Fruit fly (Drosophila melanogaster) whole organism, embryonic: Measurements from ENCODE around the gene park.

Experiments
- Bteb2 ChIP-seq: fragments of 200-800 bp; sonication (Bioruptor generic); optimal IDR thresholded peaks from 2 replicates; lab custom pipeline; 2016; ENCODE audit warnings: missing biosample characterization, missing genetic modification characterization
- CG10267 ChIP-seq: fragments of 200-800 bp; sonication (Bioruptor generic); optimal IDR thresholded peaks from 2 replicates; lab custom pipeline; 2018; ENCODE audit warnings: missing biosample characterization, mild to moderate bottlenecking, missing genetic modification characterization, moderate library complexity
- CG10543 ChIP-seq: fragments of 200-800 bp; sonication (Bioruptor generic); optimal IDR thresholded peaks from 3 replicates; lab custom pipeline; 2017; ENCODE audit warnings: missing biosample characterization, mild to moderate bottlenecking, missing genetic modification characterization, moderate library complexity
- CG11504 ChIP-seq: fragments of 200-800 bp; sonication (Bioruptor generic); optimal IDR thresholded peaks from 3 replicates; lab custom pipeline; 2019; ENCODE audit warnings: missing biosample characterization, mild to moderate bottlenecking, missing genetic modification characterization, moderate library complexity
- CG11560 ChIP-seq: fragments of 200-800 bp; sonication (Bioruptor generic); IDR thresholded peaks from 3 replicates; pipeline ENCODE4 v1.3.6; 2022; ENCODE audit warnings: missing biosample characterization, missing genetic modification characterization
- CG12236 ChIP-seq: fragments of 200-800 bp; sonication (Bioruptor generic); optimal IDR thresholded peaks from 2 replicates; lab custom pipeline; 2016; ENCODE audit warnings: missing biosample characterization, missing genetic modification characterization
- CG12769 ChIP-seq: fragments of 200-800 bp; sonication (Bioruptor generic); optimal IDR thresholded peaks from 2 replicates; lab custom pipeline; 2019; ENCODE audit warnings: missing biosample characterization, mild to moderate bottlenecking, missing genetic modification characterization, moderate library complexity
- CG13123 ChIP-seq: fragments of 200-800 bp; sonication (Bioruptor generic); optimal IDR thresholded peaks from 2 replicates; lab custom pipeline; 2016; ENCODE audit warnings: missing biosample characterization, missing genetic modification characterization
- CG14710 ChIP-seq: fragments of 200-800 bp; sonication (Bioruptor generic); optimal IDR thresholded peaks from 3 replicates; lab custom pipeline; 2019; ENCODE audit warnings: missing biosample characterization, mild to moderate bottlenecking, missing genetic modification characterization, moderate library complexity
- CG1647 ChIP-seq: fragments of 200-800 bp; sonication (Bioruptor generic); optimal IDR thresholded peaks from 3 replicates; lab custom pipeline; 2016; ENCODE audit warnings: missing biosample characterization, missing genetic modification characterization
- CG17829 ChIP-seq: fragments of 200-800 bp; optimal IDR thresholded peaks from 2 replicates; lab custom pipeline; 2019; ENCODE audit warnings: missing biosample characterization, mild to moderate bottlenecking, missing genetic modification characterization, moderate library complexity
- CG2129 ChIP-seq: fragments of 200-800 bp; sonication (Bioruptor generic); IDR thresholded peaks from 2 replicates; pipeline ENCODE4 v1.3.6; 2022; ENCODE audit warnings: missing biosample characterization, missing genetic modification characterization; ENCODE audit not compliant: partially characterized antibody
- CG30020 ChIP-seq: fragments of 200-800 bp; optimal IDR thresholded peaks from 2 replicates; lab custom pipeline; 2019; ENCODE audit warnings: missing biosample characterization, mild to moderate bottlenecking, missing genetic modification characterization, moderate library complexity
- CG3407 ChIP-seq: fragments of 200-800 bp; sonication (Bioruptor generic); optimal IDR thresholded peaks from 2 replicates; lab custom pipeline; 2018; ENCODE audit warnings: missing biosample characterization, mild to moderate bottlenecking, missing genetic modification characterization
- CG3838 ChIP-seq: fragments of 200-800 bp; sonication (Bioruptor generic); optimal IDR thresholded peaks from 3 replicates; lab custom pipeline; 2016; ENCODE audit warnings: missing biosample characterization, missing genetic modification characterization
- CG42726 ChIP-seq: fragments of 200-800 bp; sonication (Bioruptor generic); IDR thresholded peaks from 2 replicates; pipeline ENCODE4 v1.3.6; 2022; ENCODE audit warnings: missing biosample characterization, missing genetic modification characterization; ENCODE audit not compliant: partially characterized antibody
- CG4328 ChIP-seq: fragments of 200-800 bp; sonication (Bioruptor generic); optimal IDR thresholded peaks from 3 replicates; lab custom pipeline; 2017; ENCODE audit warnings: missing biosample characterization, missing genetic modification reagents, missing genetic modification characterization
- CG6683 ChIP-seq: fragments of 200-800 bp; sonication (Bioruptor generic); optimal IDR thresholded peaks from 2 replicates; lab custom pipeline; 2017; ENCODE audit warnings: missing biosample characterization, mild to moderate bottlenecking, missing genetic modification characterization, missing genetic modification reagents
- CG6791 ChIP-seq: fragments of 200-800 bp; sonication (Bioruptor generic); IDR thresholded peaks from 3 replicates; pipeline ENCODE4 v1.3.6; 2022; ENCODE audit warnings: missing biosample characterization, missing genetic modification characterization; ENCODE audit not compliant: partially characterized antibody
- CG6813 ChIP-seq: fragments of 200-800 bp; sonication (Bioruptor generic); optimal IDR thresholded peaks from 2 replicates; lab custom pipeline; 2017; ENCODE audit warnings: missing biosample characterization, missing genetic modification characterization, mild to moderate bottlenecking, moderate library complexity, missing genetic modification reagents
- CG7745 ChIP-seq: fragments of 200-800 bp; sonication (Bioruptor generic); optimal IDR thresholded peaks from 2 replicates; lab custom pipeline; 2018; ENCODE audit warnings: missing biosample characterization, mild to moderate bottlenecking, missing genetic modification characterization, moderate library complexity
- Camta ChIP-seq: fragments of 200-800 bp; sonication (Bioruptor generic); optimal IDR thresholded peaks from 2 replicates; lab custom pipeline; 2016; ENCODE audit warnings: missing biosample characterization, missing genetic modification characterization
- Eip74EF ChIP-seq, 2 experiments: fragments of 200-800 bp in 1 of 2; fragments of >200 bp in 1 of 2; sonication (Bioruptor generic) in 1 of 2; optimal IDR thresholded peaks; 2 replicates each; lab custom pipeline; 2017 to 2019; ENCODE audit warnings: missing biosample characterization in 2 of 2, missing genetic modification characterization in 2 of 2, mild to moderate bottlenecking in 1 of 2, moderate library complexity in 1 of 2
- HLH54F ChIP-seq: fragments of 200-800 bp; sonication (Bioruptor generic); optimal IDR thresholded peaks from 3 replicates; lab custom pipeline; 2016; ENCODE audit warnings: missing biosample characterization, missing genetic modification characterization
- HmgD ChIP-seq: fragments of 200-800 bp; sonication (Bioruptor generic); optimal IDR thresholded peaks from 3 replicates; lab custom pipeline; 2016; ENCODE audit warnings: missing biosample characterization, missing genetic modification characterization
- Lim3 ChIP-seq: fragments of 200-800 bp; sonication (Bioruptor generic); IDR thresholded peaks from 2 replicates; pipeline ENCODE4 v1.3.6; 2022; ENCODE audit warnings: missing biosample characterization, missing genetic modification characterization
- Lpt ChIP-seq: fragments of >200 bp; optimal IDR thresholded peaks from 2 replicates; lab custom pipeline; 2018; ENCODE audit warnings: missing biosample characterization, missing genetic modification characterization
- Myb ChIP-seq: fragments of 200-800 bp; sonication (Bioruptor generic); optimal IDR thresholded peaks from 2 replicates; lab custom pipeline; 2016; ENCODE audit warnings: missing biosample characterization, missing genetic modification characterization
- Spps ChIP-seq: fragments of 200-800 bp; sonication (Bioruptor generic); optimal IDR thresholded peaks from 2 replicates; lab custom pipeline; 2018; ENCODE audit warnings: missing biosample characterization, mild to moderate bottlenecking, missing genetic modification characterization
- Sry-β ChIP-seq: fragments of 200-800 bp; sonication (Bioruptor generic); optimal IDR thresholded peaks from 2 replicates; lab custom pipeline; 2018; ENCODE audit warnings: missing biosample characterization, mild to moderate bottlenecking, missing genetic modification characterization, moderate library complexity
- bab2 ChIP-seq: fragments of 200-800 bp; sonication (Bioruptor generic); optimal IDR thresholded peaks from 2 replicates; lab custom pipeline; 2016; ENCODE audit warnings: missing biosample characterization, missing genetic modification characterization
- gt ChIP-seq: fragments of 200-800 bp; sonication (Bioruptor generic); IDR thresholded peaks from 2 replicates; pipeline ENCODE4 v1.3.6; 2022; ENCODE audit warnings: missing biosample characterization, missing genetic modification characterization
- ind ChIP-seq: fragments of 200-800 bp; sonication (Bioruptor generic); optimal IDR thresholded peaks from 3 replicates; lab custom pipeline; 2016; ENCODE audit warnings: missing biosample characterization, missing genetic modification characterization
- inv ChIP-seq: fragments of 200-800 bp; sonication (Bioruptor generic); IDR thresholded peaks from 2 replicates; pipeline ENCODE4 v1.3.6; 2022; ENCODE audit warnings: missing biosample characterization, missing genetic modification characterization; ENCODE audit not compliant: partially characterized antibody
- lilli ChIP-seq: fragments of 200-800 bp; sonication (Bioruptor generic); optimal IDR thresholded peaks from 3 replicates; lab custom pipeline; 2016; ENCODE audit warnings: missing biosample characterization, missing genetic modification characterization
- maf-S ChIP-seq: fragments of 200-800 bp; sonication (Bioruptor generic); optimal IDR thresholded peaks from 2 replicates; lab custom pipeline; 2016; ENCODE audit warnings: missing biosample characterization, missing genetic modification characterization
- mirr ChIP-seq: fragments of 200-800 bp; sonication (Bioruptor generic); optimal IDR thresholded peaks from 3 replicates; lab custom pipeline; 2018; ENCODE audit warnings: missing biosample characterization, mild to moderate bottlenecking, missing genetic modification characterization
- oc ChIP-seq: fragments of 200-800 bp; sonication (Bioruptor generic); optimal IDR thresholded peaks from 2 replicates; lab custom pipeline; 2018; ENCODE audit warnings: missing biosample characterization, mild to moderate bottlenecking, missing genetic modification characterization, moderate library complexity
- org-1 ChIP-seq: fragments of 200-800 bp; sonication (Bioruptor generic); optimal IDR thresholded peaks from 2 replicates; lab custom pipeline; 2017; ENCODE audit warnings: missing biosample characterization, missing genetic modification characterization
- pan ChIP-seq, 4 experiments: fragments of >200 bp in 3 of 4; fragments of 200-800 bp in 1 of 4; sonication (Bioruptor generic) in 1 of 4; optimal IDR thresholded peaks in 3 of 4; IDR thresholded peaks in 1 of 4; 2 replicates each; pipeline versions ENCODE4 v1.3.6 to Lab custom; 2017 to 2022; ENCODE audit warnings: missing biosample characterization in 2 of 4, missing genetic modification characterization in 2 of 4, mixed read lengths in 1 of 4
- repo ChIP-seq: fragments of 200-800 bp; sonication (Bioruptor generic); optimal IDR thresholded peaks from 2 replicates; lab custom pipeline; 2016; ENCODE audit warnings: missing biosample characterization, missing genetic modification characterization
- sd ChIP-seq: fragments of 200-800 bp; sonication (Bioruptor generic); optimal IDR thresholded peaks from 3 replicates; lab custom pipeline; 2018; ENCODE audit warnings: missing biosample characterization, mild to moderate bottlenecking, missing genetic modification characterization, moderate library complexity
- slou ChIP-seq: fragments of 200-800 bp; sonication (Bioruptor generic); optimal IDR thresholded peaks from 3 replicates; lab custom pipeline; 2016; ENCODE audit warnings: missing biosample characterization, missing genetic modification characterization
- slp2 ChIP-seq: fragments of 200-800 bp; sonication (Bioruptor generic); optimal IDR thresholded peaks from 2 replicates; lab custom pipeline; 2016; ENCODE audit warnings: missing biosample characterization, missing genetic modification characterization
- sob ChIP-seq: fragments of 200-800 bp; sonication (Bioruptor generic); IDR thresholded peaks from 2 replicates; pipeline ENCODE4 v1.3.6; 2022; ENCODE audit warnings: missing biosample characterization, missing genetic modification characterization
- sr ChIP-seq: fragments of 200-800 bp; sonication (Bioruptor generic); IDR thresholded peaks from 3 replicates; pipeline ENCODE4 v1.3.6; 2022; ENCODE audit warnings: missing biosample characterization, missing genetic modification characterization
- stc ChIP-seq: fragments of 200-800 bp; sonication (Bioruptor generic); IDR thresholded peaks from 2 replicates; pipeline ENCODE4 v1.3.6; 2022; ENCODE audit warnings: missing biosample characterization, missing genetic modification characterization
- twi ChIP-seq: fragments of 200-800 bp; optimal IDR thresholded peaks from 2 replicates; lab custom pipeline; 2019; ENCODE audit warnings: missing biosample characterization, mild to moderate bottlenecking, missing genetic modification characterization, moderate library complexity
- zen ChIP-seq: fragments of 200-800 bp; sonication (Bioruptor generic); optimal IDR thresholded peaks from 3 replicates; lab custom pipeline; 2018; ENCODE audit warnings: missing biosample characterization, mild to moderate bottlenecking, missing genetic modification characterization, moderate library complexity

The park gene

DNA sequence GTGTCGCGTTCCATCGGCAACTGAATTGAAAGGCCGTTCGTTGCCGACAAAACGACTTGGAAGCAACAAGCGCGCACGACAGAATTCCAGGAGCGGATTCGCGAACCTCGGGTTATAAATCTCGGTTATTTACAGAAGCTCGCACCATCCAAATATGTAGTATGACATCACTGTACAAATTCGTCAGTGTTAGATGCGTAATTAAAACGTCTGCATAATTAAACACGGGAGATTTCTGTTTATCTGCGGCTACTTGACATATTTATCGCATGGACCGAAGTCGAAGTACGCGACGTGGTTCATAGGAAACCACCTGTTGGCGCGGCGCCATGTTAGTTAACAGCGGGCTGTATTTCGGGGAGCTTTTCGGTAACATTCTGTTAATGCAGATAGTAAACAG is 24.7 kb downstream of the park start, which contains the start of gene Ac78C (continued):
- TF ChIP-seq Bteb2 (peak; percentile 72), Spps (tag; lab: Kevin White, UChicago) (no peak), Eip74EF (GFP tag; optimal IDR thresholded peaks at IDR 0.05; lab: Kevin White, UChicago) (peak in 1 of 2 experiments; percentile 52), twi (tag; lab: Kevin White, UChicago) (no peak), bab2 (GFP tag; lab: Kevin White, UChicago) (peak; percentile 90), HLH54F (peak; percentile 90), Camta (peak; percentile 78), ind (GFP tag; lab: Kevin White, UChicago) (peak; percentile 91), mirr (peak; percentile 98), CG10543 (GFP tag; lab: Kevin White, UChicago) (peak; percentile 96), CG1647 (peak; percentile 83), zen (peak; percentile 39), lilli (GFP tag; lab: Kevin White, UChicago) (peak; percentile 93), CG6813 (peak; percentile 91), stc (GFP tag; lab: Robert Waterston, UW) (peak; percentile 68; the same call in 1 of the 2 replicates), org-1 (GFP tag; lab: Kevin White, UChicago) (peak; percentile 80), slou (GFP tag; lab: Kevin White, UChicago) (peak; percentile 48), CG12236 (GFP tag; lab: Kevin White, UChicago) (peak; percentile 11), CG7745 (tag; lab: Kevin White, UChicago) (no peak), CG11560 (tag; lab: Robert Waterston, UW) (peak; percentile 45; the same call in 2 of the 3 replicates), CG6683 (GFP tag; lab: Kevin White, UChicago) (peak; percentile 86), CG30020 (tag; lab: Kevin White, UChicago) (no peak), gt (GFP tag; lab: Robert Waterston, UW) (peak; percentile 46; the same call in 1 of the 2 replicates), Lpt (GFP tag; lab: Kevin White, UChicago) (no peak), CG3838 (GFP tag; lab: Kevin White, UChicago) (peak; percentile 30), HmgD (GFP tag; lab: Kevin White, UChicago) (peak; percentile 65), CG3407 (GFP tag; lab: Kevin White, UChicago) (peak; percentile 22), CG42726 (GFP tag; lab: Robert Waterston, UW) (0 out of 2 replicates have a peak, but pooled peaks have one; percentile 29), sob (GFP tag; lab: Robert Waterston, UW) (peak; percentile 95), sr (peak; percentile 32; the same call in 1 of the 3 replicates), slp2 (GFP tag; lab: Kevin White, UChicago) (peak; percentile 56), maf-S (GFP tag; lab: Kevin White, UChicago) (peak; percentile 78), sd (peak; percentile 80), repo (peak; percentile 91), Myb (GFP tag; lab: Kevin White, UChicago) (peak; percentile 79), Sry-β (GFP tag; lab: Kevin White, UChicago) (no peak), CG11504 (tag; lab: Kevin White, UChicago) (peak; percentile 82), inv (peak; percentile 59), CG17829 (tag; lab: Kevin White, UChicago) (no peak), CG10267 (tag; lab: Kevin White, UChicago) (no peak), CG4328 (peak; percentile 90), Lim3 (GFP tag; lab: Robert Waterston, UW) (peak; percentile 26; the same call in 1 of the 2 replicates), CG14710 (tag; lab: Kevin White, UChicago) (no peak), CG13123 (GFP tag; lab: Kevin White, UChicago) (peak; percentile 47), CG6791 (no peak; the same call in 2 of the 3 replicates), pan (optimal IDR thresholded peaks at IDR 0.05; lab: Kevin White, UChicago) (no peak), pan (GFP tag; optimal IDR thresholded peaks at IDR 0.05 in 1 of 2, IDR thresholded peaks at IDR 0.05 in 1 of 2) (peak in 1 of 2 experiments; percentile 91), CG2129 (GFP tag; lab: Robert Waterston, UW) (no peak), oc (tag; lab: Kevin White, UChicago) (no peak), CG12769 (tag; lab: Kevin White, UChicago) (peak; percentile 97)
